Fruit fly (Drosophila melanogaster) whole organism, wandering third instar larva: ENCODE results near the gene ninaG.
A peak's percentile ranks its signal among the peaks of the same experiment; 100 is the strongest.

Experiments used
- Abd-B ChIP-seq: fragments of >200 bp; optimal IDR thresholded peaks from 2 replicates; lab custom pipeline; 2017; ENCODE audit warnings: missing biosample characterization, missing genetic modification characterization
- CG32264 ChIP-seq: fragments of 200-800 bp; sonication (Bioruptor generic); optimal IDR thresholded peaks from 2 replicates; lab custom pipeline; 2016; ENCODE audit warnings: missing biosample characterization, missing genetic modification characterization
- CG9705 ChIP-seq: fragments of 200-800 bp; sonication (Bioruptor generic); optimal IDR thresholded peaks from 2 replicates; lab custom pipeline; 2018; ENCODE audit warnings: missing biosample characterization, mild to moderate bottlenecking, missing genetic modification characterization
- Dif ChIP-seq: fragments of 200-275, 200-300 bp; sonication (Bioruptor generic); optimal IDR thresholded peaks from 2 replicates; lab custom pipeline; 2018; ENCODE audit warnings: missing biosample characterization, missing genetic modification characterization; ENCODE audit not compliant: partially characterized antibody
- GATAd ChIP-seq: sonication (Bioruptor generic); optimal IDR thresholded peaks from 2 replicates; lab custom pipeline; 2016; ENCODE audit warnings: missing biosample characterization, missing genetic modification characterization
- HLH106 ChIP-seq: fragments of 200-800 bp; optimal IDR thresholded peaks from 3 replicates; lab custom pipeline; 2019; ENCODE audit warnings: missing biosample characterization, mild to moderate bottlenecking, missing genetic modification characterization, moderate library complexity
- Hnf4 ChIP-seq: fragments of 200-800 bp; sonication (Bioruptor generic); optimal IDR thresholded peaks from 2 replicates; lab custom pipeline; 2016; ENCODE audit warnings: missing biosample characterization, mild to moderate bottlenecking, missing genetic modification characterization
- Hr78 ChIP-seq: fragments of >200 bp; optimal IDR thresholded peaks from 2 replicates; lab custom pipeline; 2017; ENCODE audit warnings: missing biosample characterization, missing genetic modification characterization
- Jra ChIP-seq: sonication (Bioruptor generic); optimal IDR thresholded peaks from 2 replicates; lab custom pipeline; 2016; ENCODE audit warnings: missing biosample characterization, missing genetic modification characterization
- Mio ChIP-seq: sonication (Bioruptor generic); optimal IDR thresholded peaks from 2 replicates; lab custom pipeline; 2016; ENCODE audit warnings: missing biosample characterization, missing genetic modification characterization
- Myc ChIP-seq: fragments of >200 bp; optimal IDR thresholded peaks from 2 replicates; lab custom pipeline; 2017
- OdsH ChIP-seq: fragments of 200-800 bp; sonication (Bioruptor generic); optimal IDR thresholded peaks from 2 replicates; lab custom pipeline; 2016; ENCODE audit warnings: missing biosample characterization, mild to moderate bottlenecking, missing genetic modification characterization
- Rel ChIP-seq, 2 experiments: fragments of 200-800 bp; sonication (Bioruptor generic) in 1 of 2; optimal IDR thresholded peaks; 2 replicates in 1 of 2; 3 replicates in 1 of 2; lab custom pipeline; 2016 to 2019; ENCODE audit warnings: mild to moderate bottlenecking in 2 of 2, missing biosample characterization in 2 of 2, missing genetic modification characterization in 2 of 2, moderate library complexity in 1 of 2
- Sp1 ChIP-seq: fragments of 200-800 bp; sonication (Bioruptor generic); optimal IDR thresholded peaks from 3 replicates; lab custom pipeline; 2019; ENCODE audit warnings: missing biosample characterization, mild to moderate bottlenecking, missing genetic modification characterization, moderate library complexity
- Vsx2 ChIP-seq: fragments of 200-300, 225-300 bp; sonication (Bioruptor generic); optimal IDR thresholded peaks from 2 replicates; lab custom pipeline; 2018; ENCODE audit warnings: missing biosample characterization, missing genetic modification characterization; ENCODE audit not compliant: partially characterized antibody
- br ChIP-seq: fragments of 200-800 bp; sonication (Bioruptor generic); optimal IDR thresholded peaks from 2 replicates; lab custom pipeline; 2016; ENCODE audit warnings: missing biosample characterization, missing genetic modification characterization
- dl ChIP-seq, 2 experiments: fragments of 175-275, 200-275 bp in 1 of 2; fragments of 200-275 bp in 1 of 2; sonication (Bioruptor generic); optimal IDR thresholded peaks; lab custom pipeline; 2018; ENCODE audit warnings: mild to moderate bottlenecking in 2 of 2, missing biosample characterization in 2 of 2, missing genetic modification characterization in 2 of 2, moderate library complexity in 2 of 2; ENCODE audit not compliant: partially characterized antibody in 2 of 2, insufficient read depth in 1 of 2
- dmrt93B ChIP-seq: fragments of 200-800 bp; sonication (Bioruptor generic); optimal IDR thresholded peaks from 2 replicates; lab custom pipeline; 2018; ENCODE audit warnings: missing biosample characterization, mild to moderate bottlenecking, missing genetic modification characterization
- dsf ChIP-seq: sonication (Bioruptor generic); optimal IDR thresholded peaks from 2 replicates; lab custom pipeline; 2016; ENCODE audit warnings: missing biosample characterization, missing genetic modification characterization, borderline replicate concordance
- ey ChIP-seq: fragments of 200-800 bp; sonication (Bioruptor generic); optimal IDR thresholded peaks from 2 replicates; lab custom pipeline; 2016; ENCODE audit warnings: missing biosample characterization, missing genetic modification characterization
- foxo ChIP-seq, 2 experiments: fragments of 200-800 bp; sonication (Bioruptor generic); optimal IDR thresholded peaks; 2 replicates in 1 of 2; 3 replicates in 1 of 2; lab custom pipeline; 2016 to 2017; ENCODE audit warnings: missing biosample characterization in 2 of 2, missing genetic modification characterization in 2 of 2
- fru ChIP-seq: fragments of 200-800 bp; sonication (Bioruptor generic); optimal IDR thresholded peaks from 3 replicates; lab custom pipeline; 2016; ENCODE audit warnings: missing biosample characterization, mild to moderate bottlenecking, missing genetic modification characterization
- h ChIP-seq: fragments of 200-800 bp; sonication (Bioruptor generic); optimal IDR thresholded peaks from 3 replicates; lab custom pipeline; 2016; ENCODE audit warnings: missing biosample characterization, mild to moderate bottlenecking, missing genetic modification characterization
- jim ChIP-seq: fragments of 175-275, 200-325 bp; sonication (Bioruptor generic); optimal IDR thresholded peaks from 2 replicates; lab custom pipeline; 2016; ENCODE audit warnings: missing biosample characterization, mild to moderate bottlenecking, missing genetic modification characterization
- lola ChIP-seq: fragments of >200 bp; optimal IDR thresholded peaks from 2 replicates; lab custom pipeline; 2017; ENCODE audit warnings: missing biosample characterization, missing genetic modification characterization
- pan ChIP-seq: fragments of >200 bp; optimal IDR thresholded peaks from 2 replicates; lab custom pipeline; 2017
- psq ChIP-seq: fragments of 200-800 bp; sonication (Bioruptor generic); optimal IDR thresholded peaks from 3 replicates; lab custom pipeline; 2017; ENCODE audit warnings: missing biosample characterization, mild to moderate bottlenecking, missing genetic modification characterization, moderate library complexity
- rgr ChIP-seq: fragments of 200-800 bp; sonication (Bioruptor generic); optimal IDR thresholded peaks from 3 replicates; lab custom pipeline; 2016; ENCODE audit warnings: missing biosample characterization, mild to moderate bottlenecking, missing genetic modification characterization
- sv ChIP-seq: fragments of 200-800 bp; sonication (Bioruptor generic); optimal IDR thresholded peaks from 3 replicates; lab custom pipeline; 2016; ENCODE audit warnings: missing biosample characterization, missing genetic modification characterization
- tai ChIP-seq: sonication (Bioruptor generic); optimal IDR thresholded peaks from 2 replicates; lab custom pipeline; 2016; ENCODE audit warnings: missing biosample characterization, missing genetic modification characterization
- usp ChIP-seq: fragments of >200 bp; optimal IDR thresholded peaks from 2 replicates; lab custom pipeline; 2017; ENCODE audit warnings: missing biosample characterization, missing genetic modification characterization
- woc ChIP-seq: sonication (Bioruptor generic); optimal IDR thresholded peaks from 2 replicates; lab custom pipeline; 2016; ENCODE audit warnings: missing biosample characterization, mild to moderate bottlenecking, missing genetic modification characterization

The ninaG gene

DNA sequence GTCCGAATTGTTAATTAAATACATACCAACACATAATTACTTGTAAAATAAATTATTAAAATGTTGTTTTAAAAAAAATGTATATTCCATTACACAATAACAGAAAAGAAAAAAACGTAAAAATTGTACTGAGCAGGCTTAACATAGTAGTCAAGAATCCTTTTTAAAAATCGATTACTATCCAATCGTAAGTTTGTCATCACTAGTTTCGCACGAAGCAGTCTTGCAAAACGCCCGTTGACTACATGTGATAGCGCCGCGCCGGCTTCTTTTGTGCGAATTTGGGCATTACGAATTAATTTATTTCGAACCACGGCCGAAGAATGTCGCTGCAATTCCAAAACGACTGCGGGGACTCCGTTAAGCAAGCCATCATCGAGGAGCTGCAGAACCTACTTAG is 9.1 kb downstream of the ninaG start, which contains the start of gene Ipo9:
Gene Ipo9, plus strand, starts transcription at position 152 of the 400 bp plus-strand sequence.
- TF ChIP-seq pan (no peak), dmrt93B (GFP tag; lab: Kevin White, UChicago) (no peak), psq (GFP tag; lab: Kevin White, UChicago) (no peak), dl (GFP tag; optimal IDR thresholded peaks at IDR 0.05; lab: Kevin White, UChicago; ENCODE audit: insufficient read depth in 1 of 2, partially characterized antibody in 2 of 2) (no peak), Vsx2 (no peak), CG9705 (GFP tag; lab: Kevin White, UChicago) (no peak), woc (no peak)

DNA sequence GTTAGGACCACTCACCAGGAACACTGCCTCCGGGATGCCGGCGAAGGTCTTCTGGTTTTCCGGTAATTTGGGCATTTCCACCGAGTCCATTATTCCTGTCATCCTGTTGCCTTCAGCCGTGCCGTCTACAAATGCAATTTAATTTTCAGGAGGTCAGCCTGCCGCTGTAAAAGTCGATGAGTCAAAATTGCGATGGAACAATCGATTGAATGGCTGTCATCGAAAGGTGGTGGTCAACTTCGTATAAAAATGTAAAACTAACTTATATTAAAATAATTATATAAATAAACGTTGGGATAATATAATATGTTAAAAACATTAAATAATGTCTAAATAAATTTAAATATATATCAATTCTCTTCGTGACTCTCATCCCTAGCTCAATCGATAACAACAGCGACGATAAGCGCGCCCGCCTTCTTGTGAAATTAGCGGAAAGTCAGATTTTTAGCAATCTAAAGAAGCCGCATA is 11.8 kb downstream of the ninaG start, which contains the start of the genes mgr and Irbp:
Gene mgr, minus strand, starts transcription at position 209 of the 471 bp plus-strand sequence.
Gene Irbp, plus strand, starts transcription at position 381 of the 471 bp plus-strand sequence.
- TF ChIP-seq dmrt93B (GFP tag; lab: Kevin White, UChicago) (peak; percentile 80), Sp1 (GFP tag; lab: Kevin White, UChicago) (peak; percentile 91), CG9705 (GFP tag; lab: Kevin White, UChicago) (peak; percentile 77), ey (peak; percentile 63), OdsH (GFP tag; lab: Kevin White, UChicago) (peak; percentile 86), h (GFP tag; lab: Kevin White, UChicago) (peak; percentile 81), sv (peak; percentile 72), HLH106 (tag; lab: Kevin White, UChicago) (peak; percentile 94), tai (no peak), GATAd (peak; percentile 8), Hr78 (no peak), dsf (peak; percentile 28), usp (GFP tag; lab: Kevin White, UChicago) (no peak), br (GFP tag; lab: Kevin White, UChicago) (peak; percentile 79), pan (no peak), foxo (GFP tag; optimal IDR thresholded peaks at IDR 0.05; lab: Kevin White, UChicago) (peak in 1 of 2 experiments; percentile 90), rgr (GFP tag; lab: Kevin White, UChicago) (peak; percentile 93), psq (GFP tag; lab: Kevin White, UChicago) (peak; percentile 88)

DNA sequence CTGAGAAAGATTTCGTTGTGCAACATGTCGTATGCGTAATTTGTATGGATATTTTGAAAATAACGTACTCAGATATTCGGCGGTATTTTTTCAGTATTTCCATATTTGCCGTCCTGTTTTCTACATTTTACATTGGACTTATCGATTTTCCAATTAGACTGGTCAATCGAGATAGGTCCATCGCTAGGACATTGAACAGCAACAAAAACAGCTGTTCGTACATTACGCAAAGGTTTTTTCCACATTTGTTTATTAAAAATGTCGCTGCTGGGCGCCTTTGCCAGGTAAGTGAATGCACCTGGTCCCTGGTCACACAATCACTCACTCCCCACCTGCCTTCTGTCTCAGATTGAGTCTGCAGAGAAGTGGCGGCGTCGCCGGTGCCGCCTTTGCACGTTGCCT is 13.8 kb downstream of the ninaG start, which contains the start of gene mRpL40:
Gene mRpL40, plus strand, starts transcription at position 186 of the 402 bp plus-strand sequence.
- TF ChIP-seq Jra (GFP tag; lab: Kevin White, UChicago), result no peak
- TF ChIP-seq sv, result no peak
- no peak for TF ChIP-seq Hnf4 (GFP tag; lab: Kevin White, UChicago)
- no peak for TF ChIP-seq dsf
- no peak for TF ChIP-seq GATAd
- no peak for TF ChIP-seq woc
- no peak for TF ChIP-seq Sp1 (GFP tag; lab: Kevin White, UChicago)
- no peak for TF ChIP-seq lola (GFP tag; lab: Kevin White, UChicago)
- TF ChIP-seq Myc (lab: Kevin White, UChicago), result no peak
- TF ChIP-seq jim (GFP tag; lab: Kevin White, UChicago), result no peak
- no peak for TF ChIP-seq foxo (GFP tag; optimal IDR thresholded peaks at IDR 0.05; lab: Kevin White, UChicago)
- no peak for TF ChIP-seq dmrt93B (GFP tag; lab: Kevin White, UChicago)
- no peak for TF ChIP-seq usp (GFP tag; lab: Kevin White, UChicago)
- no peak for TF ChIP-seq tai

DNA sequence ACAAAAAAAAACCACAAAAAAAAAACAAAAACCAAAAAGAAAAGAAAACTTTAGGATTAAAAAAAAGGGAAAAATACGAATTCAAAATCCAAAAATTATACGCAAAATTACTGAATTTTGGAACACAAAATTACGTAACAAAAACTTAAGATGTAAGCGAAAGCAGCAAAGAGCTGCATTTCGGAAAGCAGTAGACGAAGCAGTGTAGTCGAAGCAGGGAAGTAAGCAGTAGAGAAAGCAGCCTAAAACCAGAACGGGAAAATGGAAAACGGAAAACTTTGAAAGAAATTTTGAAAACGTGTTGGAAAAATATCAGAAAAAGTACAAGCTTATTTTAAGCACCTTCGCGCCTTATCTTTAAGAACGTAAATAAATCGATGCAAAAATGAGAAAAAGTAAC is 18.6 kb downstream of the ninaG start:
- no peak for TF ChIP-seq br (GFP tag; lab: Kevin White, UChicago)
- TF ChIP-seq Rel (GFP tag; optimal IDR thresholded peaks at IDR 0.05; lab: Kevin White, UChicago), result no peak
- TF ChIP-seq Rel (tag; optimal IDR thresholded peaks at IDR 0.05; lab: Kevin White, UChicago), result no peak
- no peak for TF ChIP-seq dmrt93B (GFP tag; lab: Kevin White, UChicago)
- TF ChIP-seq CG32264 (GFP tag; lab: Kevin White, UChicago), result no peak
- TF ChIP-seq dl (GFP tag; optimal IDR thresholded peaks at IDR 0.05; lab: Kevin White, UChicago; ENCODE audit: insufficient read depth in 1 of 2, partially characterized antibody in 2 of 2), result no peak
- no peak for TF ChIP-seq GATAd
- TF ChIP-seq Dif (GFP tag; lab: Kevin White, UChicago), result no peak
- no peak for TF ChIP-seq lola (GFP tag; lab: Kevin White, UChicago)
- TF ChIP-seq Vsx2, result no peak
- TF ChIP-seq Jra (GFP tag; lab: Kevin White, UChicago), result no peak
- no peak for TF ChIP-seq usp (GFP tag; lab: Kevin White, UChicago)
- TF ChIP-seq Mio (GFP tag; lab: Kevin White, UChicago), result no peak
- no peak for TF ChIP-seq HLH106 (tag; lab: Kevin White, UChicago)
- TF ChIP-seq, all 38 proteins: peak for 0

DNA sequence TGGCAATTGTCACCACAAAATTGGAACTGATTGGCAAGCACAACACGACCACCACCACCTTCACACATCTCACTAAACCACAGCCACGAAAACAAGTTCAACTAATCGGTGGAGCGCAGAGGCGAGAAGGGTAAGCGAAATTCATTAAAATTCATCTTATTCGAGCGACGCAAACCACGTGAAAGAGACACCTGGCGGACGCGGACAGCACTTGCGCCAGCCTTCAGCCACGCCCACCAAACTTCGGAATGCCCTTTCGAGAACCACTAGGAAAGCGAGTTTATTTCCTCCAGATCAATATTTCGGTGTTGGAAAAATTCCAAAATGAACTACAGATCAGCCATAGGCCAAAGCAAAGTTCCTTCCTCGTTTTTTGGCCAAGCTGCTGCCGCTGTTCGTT is 26.0 kb downstream of the ninaG start:
- TF ChIP-seq Myc (lab: Kevin White, UChicago) (no peak), lola (GFP tag; lab: Kevin White, UChicago) (no peak), Abd-B (GFP tag; lab: Kevin White, UChicago) (no peak), HLH106 (tag; lab: Kevin White, UChicago) (no peak), tai (no peak), fru (GFP tag; lab: Kevin White, UChicago) (no peak), Sp1 (GFP tag; lab: Kevin White, UChicago) (no peak), CG9705 (GFP tag; lab: Kevin White, UChicago) (no peak), OdsH (GFP tag; lab: Kevin White, UChicago) (no peak), sv (no peak), pan (no peak), dmrt93B (GFP tag; lab: Kevin White, UChicago) (no peak), Mio (GFP tag; lab: Kevin White, UChicago) (no peak)
